Worm (Caenorhabditis elegans) whole organism, young adult: ENCODE data around the gene mdt-10.

Source experiments
- B0019.2 ChIP-seq: fragments of 200-800 bp; sonication (Bioruptor generic); conservative IDR thresholded peaks from 2 replicates; pipeline ENCODE4 v1.3.6; 2022; ENCODE audit warnings: missing genetic modification reagents, missing genetic modification characterization, missing compliant biosample characterization
- B0035.1 ChIP-seq: sonication (generic microtip); optimal IDR thresholded peaks from 2 replicates; lab custom pipeline; 2016; ENCODE audit warnings: missing genetic modification characterization, mild to moderate bottlenecking, missing compliant biosample characterization, missing genotype, missing genetic modification reagents
- C06A6.2 ChIP-seq: fragments of 200-800 bp; sonication (Bioruptor generic); conservative IDR thresholded peaks from 2 replicates; pipeline ENCODE4 v1.3.6; 2022; ENCODE audit warnings: missing genetic modification characterization, missing compliant biosample characterization
- K11D2.4 ChIP-seq: fragments of 200-800 bp; sonication (Bioruptor generic); IDR thresholded peaks from 2 replicates; pipeline ENCODE4 v1.3.6; 2022; ENCODE audit warnings: missing genetic modification reagents, missing genetic modification characterization, missing compliant biosample characterization
- ekl-4 ChIP-seq: fragments of 200-800 bp; sonication (Bioruptor generic); IDR thresholded peaks from 2 replicates; pipeline ENCODE4 v1.3.6; 2022; ENCODE audit warnings: missing genetic modification reagents, missing genetic modification characterization, missing compliant biosample characterization
- him-1 ChIP-seq: sonication (generic microtip); optimal IDR thresholded peaks from 2 replicates; lab custom pipeline; 2016; ENCODE audit warnings: missing genotype, missing genetic modification reagents, missing genetic modification characterization, missing compliant biosample characterization
- hlh-26 ChIP-seq: fragments of 200-800 bp; sonication (Bioruptor generic); conservative IDR thresholded peaks from 2 replicates; pipeline ENCODE4 v1.3.6; 2022; ENCODE audit warnings: missing genetic modification reagents, missing genetic modification characterization, missing compliant biosample characterization
- lsy-27 ChIP-seq: sonication (generic microtip); optimal IDR thresholded peaks from 2 replicates; lab custom pipeline; 2017; ENCODE audit warnings: missing genetic modification characterization, mild to moderate bottlenecking, missing compliant biosample characterization, antibody characterized with exemption, missing genotype, borderline replicate concordance; ENCODE audit not compliant: insufficient read depth
- pha-4 ChIP-seq: fragments of 150-350 bp; sonication (generic microtip); optimal IDR thresholded peaks from 2 replicates; lab custom pipeline; 2014; ENCODE audit warnings: missing biosample characterization, missing genetic modification reagents, missing genetic modification characterization
- tbx-9 ChIP-seq: sonication (generic microtip); optimal IDR thresholded peaks from 2 replicates; lab custom pipeline; 2016; ENCODE audit warnings: borderline replicate concordance, missing genetic modification characterization, inconsistent platforms, missing compliant biosample characterization

- TF ChIP-seq pha-4 (tag; lab: Kevin White, UChicago) (no peak), him-1 (no peak), ekl-4 (no peak), B0035.1 (tag; lab: Kevin White, UChicago) (no peak), tbx-9 (tag; lab: Kevin White, UChicago) (no peak), lsy-27 (no peak), K11D2.4 (no peak), B0019.2 (GFP tag; lab: Robert Waterston, UW) (no peak), C06A6.2 (no peak), hlh-26 (GFP tag; lab: Robert Waterston, UW) (no peak)
Observed at ce11 chrII:7851480-7851879, 3.4 kb downstream of the mdt-10 start.
